Fruit fly (Drosophila melanogaster) whole organism, wandering third instar larva: ENCODE measurements around the gene CG14036.

Experiments
- Abd-B ChIP-seq: fragments of >200 bp; optimal IDR thresholded peaks from 2 replicates; lab custom pipeline; 2017; ENCODE audit warnings: missing biosample characterization, missing genetic modification characterization
- CG32264 ChIP-seq: fragments of 200-800 bp; sonication (Bioruptor generic); optimal IDR thresholded peaks from 2 replicates; lab custom pipeline; 2016; ENCODE audit warnings: missing biosample characterization, missing genetic modification characterization
- CG9705 ChIP-seq: fragments of 200-800 bp; sonication (Bioruptor generic); optimal IDR thresholded peaks from 2 replicates; lab custom pipeline; 2018; ENCODE audit warnings: missing biosample characterization, mild to moderate bottlenecking, missing genetic modification characterization
- CrebA ChIP-seq: fragments of 200-800 bp; sonication (Bioruptor generic); optimal IDR thresholded peaks from 2 replicates; lab custom pipeline; 2016; ENCODE audit warnings: missing biosample characterization, mild to moderate bottlenecking, missing genetic modification characterization, borderline replicate concordance
- Dif ChIP-seq: fragments of 200-275, 200-300 bp; sonication (Bioruptor generic); optimal IDR thresholded peaks from 2 replicates; lab custom pipeline; 2018; ENCODE audit warnings: missing biosample characterization, missing genetic modification characterization; ENCODE audit not compliant: partially characterized antibody
- HLH106 ChIP-seq: fragments of 200-800 bp; optimal IDR thresholded peaks from 3 replicates; lab custom pipeline; 2019; ENCODE audit warnings: missing biosample characterization, mild to moderate bottlenecking, missing genetic modification characterization, moderate library complexity
- Hnf4 ChIP-seq: fragments of 200-800 bp; sonication (Bioruptor generic); optimal IDR thresholded peaks from 2 replicates; lab custom pipeline; 2016; ENCODE audit warnings: missing biosample characterization, mild to moderate bottlenecking, missing genetic modification characterization
- Hr78 ChIP-seq: fragments of >200 bp; optimal IDR thresholded peaks from 2 replicates; lab custom pipeline; 2017; ENCODE audit warnings: missing biosample characterization, missing genetic modification characterization
- Hr83 ChIP-seq: fragments of 200-300 bp; sonication (Bioruptor generic); optimal IDR thresholded peaks from 2 replicates; lab custom pipeline; 2016; ENCODE audit warnings: missing biosample characterization, mild to moderate bottlenecking, missing genetic modification characterization, moderate library complexity; ENCODE audit not compliant: poor library complexity, severe bottlenecking
- Jra ChIP-seq: sonication (Bioruptor generic); optimal IDR thresholded peaks from 2 replicates; lab custom pipeline; 2016; ENCODE audit warnings: missing biosample characterization, missing genetic modification characterization
- Myc ChIP-seq: fragments of >200 bp; optimal IDR thresholded peaks from 2 replicates; lab custom pipeline; 2017
- N ChIP-seq: fragments of >200 bp; optimal IDR thresholded peaks from 2 replicates; lab custom pipeline; 2018; ENCODE audit warnings: missing biosample characterization, missing external identifiers, missing genetic modification characterization
- OdsH ChIP-seq: fragments of 200-800 bp; sonication (Bioruptor generic); optimal IDR thresholded peaks from 2 replicates; lab custom pipeline; 2016; ENCODE audit warnings: missing biosample characterization, mild to moderate bottlenecking, missing genetic modification characterization
- Rel ChIP-seq, 2 experiments: fragments of 200-800 bp; sonication (Bioruptor generic) in 1 of 2; optimal IDR thresholded peaks; 2 replicates in 1 of 2; 3 replicates in 1 of 2; lab custom pipeline; 2016 to 2019; ENCODE audit warnings: mild to moderate bottlenecking in 2 of 2, missing biosample characterization in 2 of 2, missing genetic modification characterization in 2 of 2, moderate library complexity in 1 of 2
- Sp1 ChIP-seq: fragments of 200-800 bp; sonication (Bioruptor generic); optimal IDR thresholded peaks from 3 replicates; lab custom pipeline; 2019; ENCODE audit warnings: missing biosample characterization, mild to moderate bottlenecking, missing genetic modification characterization, moderate library complexity
- br ChIP-seq: fragments of 200-800 bp; sonication (Bioruptor generic); optimal IDR thresholded peaks from 2 replicates; lab custom pipeline; 2016; ENCODE audit warnings: missing biosample characterization, missing genetic modification characterization
- brk ChIP-seq: fragments of 200-800 bp; sonication (Bioruptor generic); optimal IDR thresholded peaks from 2 replicates; lab custom pipeline; 2016; ENCODE audit warnings: missing biosample characterization, mild to moderate bottlenecking, missing genetic modification characterization
- dmrt93B ChIP-seq: fragments of 200-800 bp; sonication (Bioruptor generic); optimal IDR thresholded peaks from 2 replicates; lab custom pipeline; 2018; ENCODE audit warnings: missing biosample characterization, mild to moderate bottlenecking, missing genetic modification characterization
- dsf ChIP-seq: sonication (Bioruptor generic); optimal IDR thresholded peaks from 2 replicates; lab custom pipeline; 2016; ENCODE audit warnings: missing biosample characterization, missing genetic modification characterization, borderline replicate concordance
- ey ChIP-seq: fragments of 200-800 bp; sonication (Bioruptor generic); optimal IDR thresholded peaks from 2 replicates; lab custom pipeline; 2016; ENCODE audit warnings: missing biosample characterization, missing genetic modification characterization
- foxo ChIP-seq, 2 experiments: fragments of 200-800 bp; sonication (Bioruptor generic); optimal IDR thresholded peaks; 2 replicates in 1 of 2; 3 replicates in 1 of 2; lab custom pipeline; 2016 to 2017; ENCODE audit warnings: missing biosample characterization in 2 of 2, missing genetic modification characterization in 2 of 2
- fru ChIP-seq: fragments of 200-800 bp; sonication (Bioruptor generic); optimal IDR thresholded peaks from 3 replicates; lab custom pipeline; 2016; ENCODE audit warnings: missing biosample characterization, mild to moderate bottlenecking, missing genetic modification characterization
- h ChIP-seq: fragments of 200-800 bp; sonication (Bioruptor generic); optimal IDR thresholded peaks from 3 replicates; lab custom pipeline; 2016; ENCODE audit warnings: missing biosample characterization, mild to moderate bottlenecking, missing genetic modification characterization
- jim ChIP-seq: fragments of 175-275, 200-325 bp; sonication (Bioruptor generic); optimal IDR thresholded peaks from 2 replicates; lab custom pipeline; 2016; ENCODE audit warnings: missing biosample characterization, mild to moderate bottlenecking, missing genetic modification characterization
- pan ChIP-seq: fragments of >200 bp; optimal IDR thresholded peaks from 2 replicates; lab custom pipeline; 2017
- psq ChIP-seq: fragments of 200-800 bp; sonication (Bioruptor generic); optimal IDR thresholded peaks from 3 replicates; lab custom pipeline; 2017; ENCODE audit warnings: missing biosample characterization, mild to moderate bottlenecking, missing genetic modification characterization, moderate library complexity
- rgr ChIP-seq: fragments of 200-800 bp; sonication (Bioruptor generic); optimal IDR thresholded peaks from 3 replicates; lab custom pipeline; 2016; ENCODE audit warnings: missing biosample characterization, mild to moderate bottlenecking, missing genetic modification characterization
- sage ChIP-seq: fragments of 200-800 bp; sonication (Bioruptor generic); optimal IDR thresholded peaks from 2 replicates; lab custom pipeline; 2016; ENCODE audit warnings: missing biosample characterization, mild to moderate bottlenecking, missing genetic modification characterization
- sv ChIP-seq: fragments of 200-800 bp; sonication (Bioruptor generic); optimal IDR thresholded peaks from 3 replicates; lab custom pipeline; 2016; ENCODE audit warnings: missing biosample characterization, missing genetic modification characterization
- usp ChIP-seq: fragments of >200 bp; optimal IDR thresholded peaks from 2 replicates; lab custom pipeline; 2017; ENCODE audit warnings: missing biosample characterization, missing genetic modification characterization

CG14036 gene

DNA sequence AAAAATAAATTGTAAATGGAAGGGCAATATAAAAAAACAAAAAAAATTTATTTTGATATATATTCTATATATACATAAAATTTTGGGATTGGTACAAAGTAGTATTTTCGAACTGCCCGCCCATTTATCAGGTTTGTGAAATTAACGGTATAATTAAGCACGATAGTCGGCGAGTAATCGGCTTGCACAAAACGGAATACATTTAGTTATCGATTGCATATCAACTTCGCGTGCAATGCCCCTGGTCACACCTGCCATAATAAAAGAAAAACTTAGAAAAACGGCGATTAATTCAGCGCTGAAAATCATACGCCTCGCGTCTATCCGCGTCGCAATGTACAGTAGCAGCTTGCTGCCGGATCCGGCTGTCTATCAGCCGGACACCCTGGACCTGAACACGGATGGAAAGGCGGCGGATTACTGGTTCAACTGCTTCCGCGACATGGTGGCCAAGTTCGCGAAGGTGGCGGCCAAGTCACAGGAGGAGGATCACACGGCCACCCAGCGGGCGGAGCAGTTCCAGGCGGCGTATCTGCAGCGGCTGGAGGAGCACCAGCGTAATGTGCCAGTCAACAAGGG, 39.0 kb upstream of the CG14036 start, which contains the start of gene CG5828:
TSS of gene CG5828 (plus strand) at position 205 of the 579 bp plus-strand sequence.
- TF ChIP-seq Hr83 (peak; percentile 16), dsf (GFP tag; lab: Kevin White, UChicago) (no peak), HLH106 (tag; lab: Kevin White, UChicago) (no peak), Abd-B (GFP tag; lab: Kevin White, UChicago) (no peak), foxo (GFP tag; optimal IDR thresholded peaks at IDR 0.05; lab: Kevin White, UChicago) (no peak), usp (GFP tag; lab: Kevin White, UChicago) (no peak)

DNA sequence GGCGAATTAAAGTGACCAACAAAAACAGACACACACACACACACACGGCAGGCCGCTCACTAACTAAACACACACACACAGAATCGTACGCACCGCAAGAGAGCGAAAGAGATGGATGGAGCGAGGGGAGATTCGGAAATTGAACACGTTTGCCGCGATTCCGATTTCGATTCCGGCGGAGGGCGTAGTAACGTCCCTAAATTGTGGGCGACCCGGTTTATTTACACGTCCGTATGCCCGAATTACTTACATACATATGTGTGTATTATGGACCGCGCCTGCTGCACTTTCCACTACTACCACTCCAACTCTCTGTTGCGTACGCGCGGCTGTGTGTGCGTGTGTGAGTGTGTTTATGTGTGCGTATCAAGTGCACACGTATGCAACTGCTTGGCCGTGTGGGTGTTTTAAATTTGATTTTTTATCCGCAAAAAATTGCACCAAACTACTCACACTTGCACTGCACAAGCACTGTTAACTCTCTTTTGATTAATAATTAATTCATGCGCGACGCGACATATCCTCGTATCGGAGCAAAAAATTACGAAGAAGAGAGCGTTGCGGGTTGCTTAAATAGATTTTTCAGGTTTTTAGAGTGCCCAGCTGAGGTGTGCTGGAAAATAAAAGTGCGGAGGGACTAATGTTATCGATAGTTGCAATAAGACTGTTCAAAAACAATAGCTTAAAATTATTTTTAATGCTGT, 38.3 kb upstream of the CG14036 start, which contains the start of gene Pgant5:
TSS of gene Pgant5 (minus strand) at position 601 of the 704 bp plus-strand sequence.
- peak; percentile 10 for TF ChIP-seq psq
- TF ChIP-seq jim (GFP tag; lab: Kevin White, UChicago) = peak; percentile 67
- TF ChIP-seq Abd-B (GFP tag; lab: Kevin White, UChicago) = peak; percentile 66
- no peak for TF ChIP-seq CG9705
- TF ChIP-seq Dif (GFP tag; lab: Kevin White, UChicago) = peak; percentile 2
- TF ChIP-seq Myc = no peak
- TF ChIP-seq pan (lab: Kevin White, UChicago) = no peak
- TF ChIP-seq foxo (GFP tag; optimal IDR thresholded peaks at IDR 0.05; lab: Kevin White, UChicago) = peak in 1 of 2 experiments; percentile 20
- no peak for TF ChIP-seq dmrt93B
- TF ChIP-seq sv (GFP tag; lab: Kevin White, UChicago) = no peak
- no peak for TF ChIP-seq sage (GFP tag; lab: Kevin White, UChicago)
- peak; percentile 15 for TF ChIP-seq Sp1 (GFP tag; lab: Kevin White, UChicago)
- TF ChIP-seq ey (GFP tag; lab: Kevin White, UChicago) = no peak
- TF ChIP-seq usp (GFP tag; lab: Kevin White, UChicago) = no peak
- peak; percentile 60 for TF ChIP-seq h (GFP tag; lab: Kevin White, UChicago)
- TF ChIP-seq Rel (GFP tag; optimal IDR thresholded peaks at IDR 0.05; lab: Kevin White, UChicago) = no peak
- TF ChIP-seq Rel (tag; optimal IDR thresholded peaks at IDR 0.05; lab: Kevin White, UChicago) = peak; percentile 34
- peak; percentile 22 for TF ChIP-seq Hr78 (GFP tag; lab: Kevin White, UChicago)
- peak; percentile 71 for TF ChIP-seq Hnf4 (GFP tag; lab: Kevin White, UChicago)
- TF ChIP-seq CrebA = no peak
- TF ChIP-seq CG32264 (GFP tag; lab: Kevin White, UChicago) = no peak
- TF ChIP-seq brk (GFP tag; lab: Kevin White, UChicago) = peak; percentile 8
- TF ChIP-seq Hr83 = peak; percentile 67
- no peak for TF ChIP-seq HLH106 (tag; lab: Kevin White, UChicago)
- peak; percentile 2 for TF ChIP-seq rgr (GFP tag; lab: Kevin White, UChicago)
- TF ChIP-seq N = peak; percentile 89
- TF ChIP-seq fru (GFP tag; lab: Kevin White, UChicago) = peak; percentile 60
- TF ChIP-seq br (GFP tag; lab: Kevin White, UChicago) = peak; percentile 12
- peak; percentile 33 for TF ChIP-seq Jra (GFP tag; lab: Kevin White, UChicago)
- no peak for TF ChIP-seq OdsH (GFP tag; lab: Kevin White, UChicago)

DNA sequence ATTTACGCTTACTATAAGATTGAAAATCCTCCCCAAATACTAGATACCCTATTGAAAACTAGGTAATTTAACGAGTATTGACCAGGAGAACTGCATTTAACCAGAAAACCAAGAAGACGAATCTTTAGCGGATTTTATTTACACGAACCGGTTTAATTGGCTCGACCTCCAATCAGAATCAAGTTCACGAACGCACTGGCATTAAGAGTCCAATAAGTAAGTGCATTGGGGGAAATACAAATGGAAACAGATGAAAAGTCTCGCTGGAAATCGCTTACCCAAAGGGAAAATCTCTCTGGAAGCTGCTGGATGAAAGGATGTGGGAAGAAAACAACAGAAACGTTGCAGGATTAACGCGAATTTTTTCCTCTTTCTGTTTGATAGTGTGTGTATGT, 37.8 kb upstream of the CG14036 start:
- no peak for TF ChIP-seq Rel (GFP tag; optimal IDR thresholded peaks at IDR 0.05; lab: Kevin White, UChicago)
- peak; percentile 16 for TF ChIP-seq Rel (tag; optimal IDR thresholded peaks at IDR 0.05; lab: Kevin White, UChicago)
- no peak for TF ChIP-seq pan (lab: Kevin White, UChicago)
- no peak for TF ChIP-seq Jra (GFP tag; lab: Kevin White, UChicago)

DNA sequence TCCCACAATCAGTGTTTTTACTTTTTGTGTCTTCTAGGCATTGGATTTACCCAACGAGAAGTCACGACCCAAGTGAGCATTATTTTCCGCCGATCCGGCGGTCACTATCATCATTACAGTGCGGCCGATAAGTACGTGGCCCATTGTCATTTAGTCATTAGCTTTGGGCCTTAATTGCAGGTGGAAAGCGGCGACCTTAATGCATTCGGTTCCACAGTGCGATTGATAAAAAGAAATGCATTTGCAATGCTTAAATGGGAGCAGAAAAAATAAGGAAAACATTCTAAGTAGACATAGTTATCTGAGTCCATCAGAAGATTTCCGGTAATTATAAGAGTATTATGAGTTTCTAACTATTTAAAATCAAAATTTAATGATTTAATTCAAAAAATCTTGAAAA, 37.3 kb upstream of the CG14036 start:
- TF ChIP-seq Abd-B (GFP tag; lab: Kevin White, UChicago) (no peak), br (GFP tag; lab: Kevin White, UChicago) (peak; percentile 52), ey (GFP tag; lab: Kevin White, UChicago) (peak; percentile 47), fru (GFP tag; lab: Kevin White, UChicago) (peak; percentile 8), Rel (GFP tag; optimal IDR thresholded peaks at IDR 0.05; lab: Kevin White, UChicago) (no peak), Rel (tag; optimal IDR thresholded peaks at IDR 0.05; lab: Kevin White, UChicago) (no peak)
